Worm (Caenorhabditis elegans): Measurements from ENCODE around the gene tasp-1.
A peak's percentile ranks its signal among the peaks of the same experiment; 100 is the strongest.

Gene tasp-1

ce11 chrIII:10807956-10808355 lies 48.8 kb downstream of the tasp-1 start (continued):
- TF ChIP-seq F26F4.8 (GFP tag; conservative IDR thresholded peaks at IDR 0.05), result no peak
- TF ChIP-seq lin-38 (GFP tag; IDR thresholded peaks at IDR 0.05), result no peak; the same call in 1 of the 2 replicates
- TF ChIP-seq zip-11 (GFP tag; IDR thresholded peaks at IDR 0.05), result no peak
- no peak for TF ChIP-seq dmd-9 (GFP tag; IDR thresholded peaks at IDR 0.05)
- TF ChIP-seq Y5F2A.4 (GFP tag; optimal IDR thresholded peaks at IDR 0.05), result no peak
- TF ChIP-seq daf-16 (GFP tag; optimal IDR thresholded peaks at IDR 0.05), result no peak
- TF ChIP-seq daf-16 (tag; optimal IDR thresholded peaks at IDR 0.05), result no peak
- TF ChIP-seq duxl-1 (tag; optimal IDR thresholded peaks at IDR 0.05; ENCODE audit: poor library complexity), result no peak
- TF ChIP-seq snpc-1.2 (GFP tag; IDR thresholded peaks at IDR 0.05), result no peak
- no peak for TF ChIP-seq lin-39 (tag; optimal IDR thresholded peaks at IDR 0.05)
- TF ChIP-seq zfp-2 (tag; optimal IDR thresholded peaks at IDR 0.05), result no peak
- no peak for TF ChIP-seq daf-19 (GFP tag; conservative IDR thresholded peaks at IDR 0.05)
- TF ChIP-seq mep-1 (tag; optimal IDR thresholded peaks at IDR 0.05), result peak; percentile 19
- no peak for TF ChIP-seq zag-1 (tag; optimal IDR thresholded peaks at IDR 0.05)
- no peak for TF ChIP-seq nhr-237 (tag; optimal IDR thresholded peaks at IDR 0.05)
- no peak for TF ChIP-seq ZK546.5 (tag; optimal IDR thresholded peaks at IDR 0.05)
- TF ChIP-seq ces-1 (GFP tag; optimal IDR thresholded peaks at IDR 0.05), result no peak
- TF ChIP-seq T20F7.1 (GFP tag; optimal IDR thresholded peaks at IDR 0.05), result no peak
- no peak for TF ChIP-seq Y75B8A.6 (GFP tag; IDR thresholded peaks at IDR 0.05)
- no peak for TF ChIP-seq ztf-11 (tag; optimal IDR thresholded peaks at IDR 0.05)
- no peak for TF ChIP-seq unc-130 (GFP tag; optimal IDR thresholded peaks at IDR 0.05)
- TF ChIP-seq daf-12 (tag; optimal IDR thresholded peaks at IDR 0.05), result no peak
- no peak for TF ChIP-seq cey-2 (tag; optimal IDR thresholded peaks at IDR 0.05; ENCODE audit: borderline replicate concordance, insufficient read depth)
- no peak for TF ChIP-seq nhr-10 (tag; optimal IDR thresholded peaks at IDR 0.05)
- no peak for TF ChIP-seq nhr-102 (tag; optimal IDR thresholded peaks at IDR 0.05)
- peak; percentile 95 for TF ChIP-seq aha-1 (tag)
- no peak for TF ChIP-seq gei-8 (GFP tag; optimal IDR thresholded peaks at IDR 0.05)
- TF ChIP-seq nhr-41 (GFP tag; IDR thresholded peaks at IDR 0.05), result no peak
- TF ChIP-seq jun-1 (tag; optimal IDR thresholded peaks at IDR 0.05), result no peak
- no peak for TF ChIP-seq attf-4 (tag; optimal IDR thresholded peaks at IDR 0.05)
- no peak for TF ChIP-seq nhr-42 (GFP tag; IDR thresholded peaks at IDR 0.05)
- TF ChIP-seq ceh-32 (tag; optimal IDR thresholded peaks at IDR 0.05; ENCODE audit: poor library complexity), result no peak
- TF ChIP-seq zfp-3 (GFP tag; conservative IDR thresholded peaks at IDR 0.05), result no peak
- TF ChIP-seq lin-1 (GFP tag; IDR thresholded peaks at IDR 0.05), result no peak
- TF ChIP-seq sdz-12 (GFP tag; optimal IDR thresholded peaks at IDR 0.05), result no peak
- TF ChIP-seq nhr-28 (tag; optimal IDR thresholded peaks at IDR 0.05), result no peak
- no peak for TF ChIP-seq ZK337.2 (GFP tag; IDR thresholded peaks at IDR 0.05)
- no peak for TF ChIP-seq Y48G9A.11 (GFP tag; IDR thresholded peaks at IDR 0.05)
- TF ChIP-seq fos-1 (tag; optimal IDR thresholded peaks at IDR 0.05), result no peak
- no peak for TF ChIP-seq ceh-28 (tag; optimal IDR thresholded peaks at IDR 0.05)
- TF ChIP-seq F37D6.2 (tag; optimal IDR thresholded peaks at IDR 0.05), result no peak
- peak; percentile 27 for TF ChIP-seq nhr-11 (tag; optimal IDR thresholded peaks at IDR 0.05)
- TF ChIP-seq snpc-4 (tag; optimal IDR thresholded peaks at IDR 0.05), result no peak
- no peak for TF ChIP-seq F44E2.7 (GFP tag; IDR thresholded peaks at IDR 0.05)
- no peak for TF ChIP-seq daf-8 (GFP tag; IDR thresholded peaks at IDR 0.05)
- TF ChIP-seq vab-7 (GFP tag; IDR thresholded peaks at IDR 0.05), result no peak
- TF ChIP-seq spr-3 (GFP tag; optimal IDR thresholded peaks at IDR 0.05), result no peak
- no peak for TF ChIP-seq nhr-111 (GFP tag; optimal IDR thresholded peaks at IDR 0.05)
- TF ChIP-seq spr-1 (tag; optimal IDR thresholded peaks at IDR 0.05), result no peak
- TF ChIP-seq nhr-76 (tag; optimal IDR thresholded peaks at IDR 0.05), result no peak
- no peak for TF ChIP-seq madf-9 (GFP tag; conservative IDR thresholded peaks at IDR 0.05)
- TF ChIP-seq pqm-1 (tag; optimal IDR thresholded peaks at IDR 0.05), result no peak
- peak; percentile 36 for TF ChIP-seq mes-2 (tag; optimal IDR thresholded peaks at IDR 0.05; ENCODE audit: poor library complexity, severe bottlenecking)
